Worm (Caenorhabditis elegans) whole organism, midembryonic: Measurements from ENCODE around the gene Y116F11B.13.

Experiments
- cog-1 ChIP-seq: sonication (generic microtip); optimal IDR thresholded peaks from 2 replicates; lab custom pipeline; 2016; ENCODE audit warnings: missing genetic modification characterization, missing compliant biosample characterization
- flt-1 ChIP-seq: fragments of 200-800 bp; sonication (Bioruptor generic); IDR thresholded peaks from 2 replicates; pipeline ENCODE4 v1.3.6; 2022; ENCODE audit warnings: missing genetic modification characterization, missing compliant biosample characterization
- klf-2 ChIP-seq: fragments of 200-800 bp; sonication (Bioruptor generic); conservative IDR thresholded peaks from 2 replicates; pipeline ENCODE4 v1.3.6; 2022; ENCODE audit warnings: missing genetic modification reagents, missing genetic modification characterization, missing compliant biosample characterization
- med-1 ChIP-seq: sonication (generic microtip); optimal IDR thresholded peaks from 2 replicates; lab custom pipeline; 2017; ENCODE audit warnings: missing genetic modification characterization, mild to moderate bottlenecking, missing compliant biosample characterization, antibody characterized with exemption, missing genetic modification reagents; ENCODE audit not compliant: insufficient read depth
- ref-1 ChIP-seq: fragments of 200-800 bp; sonication (Bioruptor generic); conservative IDR thresholded peaks from 2 replicates; pipeline ENCODE4 v1.3.6; 2022; ENCODE audit warnings: missing genetic modification reagents, missing genetic modification characterization, missing compliant biosample characterization
- tab-1 ChIP-seq: fragments of 200-800 bp; sonication (Bioruptor generic); IDR thresholded peaks from 2 replicates; pipeline ENCODE4 v1.3.6; 2022; ENCODE audit warnings: missing genetic modification characterization, missing compliant biosample characterization
- ztf-23 ChIP-seq: fragments of 200-800 bp; sonication (Bioruptor generic); IDR thresholded peaks from 2 replicates; pipeline ENCODE4 v1.3.6; 2022; ENCODE audit warnings: missing genetic modification reagents, missing genetic modification characterization, missing compliant biosample characterization
- ztf-29 ChIP-seq: fragments of 200-800 bp; sonication (Bioruptor generic); IDR thresholded peaks from 2 replicates; pipeline ENCODE4 v1.3.6; 2022; ENCODE audit warnings: missing genetic modification reagents, missing genetic modification characterization, missing compliant biosample characterization

DNA sequence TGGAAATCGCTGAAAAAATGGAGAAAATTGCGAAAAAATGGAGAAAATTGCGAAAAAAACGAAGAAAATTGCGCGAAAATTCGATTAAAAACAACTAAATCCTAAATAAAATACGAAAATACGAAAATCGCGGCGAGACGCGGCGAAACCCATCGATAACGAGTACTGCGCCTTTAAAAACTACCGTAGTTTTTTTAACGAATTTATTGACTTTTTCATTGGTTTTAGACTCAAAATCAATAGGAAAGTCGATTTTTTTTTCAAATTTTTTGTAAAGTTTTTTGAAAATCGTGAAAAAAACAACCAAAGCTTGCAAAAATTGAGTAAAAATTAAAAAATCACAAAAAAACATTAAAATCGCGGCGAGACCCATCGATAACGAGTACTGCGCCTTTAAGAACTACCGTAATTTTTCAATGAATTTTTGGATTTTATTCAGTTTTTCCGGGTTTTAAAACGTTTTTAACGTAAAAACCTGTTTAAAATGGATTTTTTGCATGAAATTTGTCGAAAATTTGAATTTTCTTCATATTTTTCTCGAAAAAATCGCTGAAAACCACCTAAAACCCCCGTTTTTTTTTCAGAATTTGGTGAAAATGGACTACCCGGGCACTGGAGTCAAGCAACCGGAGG, 33.1 kb downstream of the Y116F11B.13 start, which contains the start of the genes chk-2 and Y60A3A.19:
- TF ChIP-seq klf-2 (GFP tag; lab: Robert Waterston, UW) (no peak), cog-1 (tag; lab: Kevin White, UChicago) (no peak), flt-1 (GFP tag; lab: Robert Waterston, UW) (no peak), ref-1 (GFP tag; lab: Robert Waterston, UW) (no peak), ztf-23 (no peak), med-1 (no peak), tab-1 (GFP tag; lab: Robert Waterston, UW) (no peak), ztf-29 (GFP tag; lab: Robert Waterston, UW) (no peak)
